Worm (Caenorhabditis elegans) whole organism, L4/young adult: ENCODE measurements around the gene F19G12.8.

Experiments
- dao-5 ChIP-seq: sonication (generic microtip); optimal IDR thresholded peaks from 2 replicates; lab custom pipeline; 2016; ENCODE audit warnings: missing genotype, missing genetic modification characterization, moderate library complexity, missing compliant biosample characterization
- him-1 ChIP-seq: sonication (generic microtip); optimal IDR thresholded peaks from 2 replicates; lab custom pipeline; 2016; ENCODE audit warnings: missing genotype, missing genetic modification reagents, missing genetic modification characterization, missing compliant biosample characterization

DNA sequence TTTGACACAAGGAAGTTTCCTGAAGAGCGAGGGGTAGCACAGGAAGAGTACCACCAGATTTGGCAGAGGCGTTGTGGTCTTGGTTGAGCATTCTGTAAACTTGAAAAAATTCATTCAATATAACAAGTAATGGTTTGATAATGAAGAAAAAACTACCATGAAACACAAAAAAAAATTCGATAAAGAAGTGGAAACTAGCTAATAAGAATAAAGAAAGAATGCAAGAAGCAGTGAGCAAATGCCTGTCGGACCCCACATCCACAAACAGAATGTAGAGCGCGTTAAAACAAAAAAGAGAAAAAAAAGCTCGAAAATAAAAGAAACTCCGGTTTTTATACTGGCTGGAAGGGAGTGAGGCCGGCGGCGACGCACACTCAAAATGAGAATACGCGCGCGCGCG lies 19.6 kb upstream of the F19G12.8 start, which contains the start of gene H39E20.1:
- TF ChIP-seq him-1 (no peak), dao-5 (no peak)
